ENCODE assay signal across 5 fruit fly cellular contexts in the genomic region with DNA sequence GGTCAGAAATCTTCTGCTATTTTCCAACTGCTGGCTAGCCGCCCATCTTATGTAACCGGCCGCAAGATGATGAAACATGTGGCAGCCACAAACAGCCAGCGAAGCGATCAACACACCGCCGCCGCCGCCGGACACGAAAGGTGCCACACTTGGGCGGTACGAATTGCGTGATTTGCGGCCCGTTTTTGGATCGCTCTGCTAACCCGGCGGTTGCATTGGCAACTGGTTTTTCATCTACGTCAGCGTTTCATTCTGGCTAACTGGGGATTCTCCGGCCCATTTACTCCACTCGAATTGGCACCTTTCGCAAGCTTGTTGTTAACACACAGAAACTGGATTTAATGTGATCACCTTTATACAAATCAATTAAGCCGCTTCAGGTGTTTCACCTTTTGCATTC.
TF ChIP-seq lines count a peak whose summit lies in the region.

No protein-coding gene starts in this region.

- no peak for TF ChIP-seq CTCF in whole organism, embryonic (GFP tag; optimal IDR thresholded peaks at IDR 0.05; lab: Kevin White, UChicago)

TF ChIP-seq in whole organism, adult, 20 proteins besides CTCF, POLR2A, EP300 and RAD21:
- TF ChIP-seq tj (GFP tag; optimal IDR thresholded peaks at IDR 0.05; lab: Kevin White, UChicago) (peak; percentile 14), CG11617 (GFP tag; optimal IDR thresholded peaks at IDR 0.05; lab: Kevin White, UChicago) (no peak)

TF ChIP-seq in whole organism, embryonic, 481 proteins besides CTCF, POLR2A, EP300 and RAD21:
- TF ChIP-seq CG6175 (GFP tag; IDR thresholded peaks at IDR 0.05; lab: Robert Waterston, UW) (peak; percentile 82; the same call in 2 of the 3 replicates), CG6683 (GFP tag; optimal IDR thresholded peaks at IDR 0.05; lab: Kevin White, UChicago) (no peak), D19B (GFP tag; optimal IDR thresholded peaks at IDR 0.05; lab: Kevin White, UChicago) (no peak), chinmo (GFP tag; IDR thresholded peaks at IDR 0.05; lab: Robert Waterston, UW; ENCODE audit: partially characterized antibody) (0 out of 4 replicates have a peak, but pooled peaks have one; percentile 42), seq (GFP tag; IDR thresholded peaks at IDR 0.05; lab: Robert Waterston, UW) (no peak), Gsc (GFP tag; IDR thresholded peaks at IDR 0.05; lab: Robert Waterston, UW) (no peak), CG13287 (GFP tag; IDR thresholded peaks at IDR 0.05; lab: Robert Waterston, UW; ENCODE audit: partially characterized antibody) (0 out of 2 replicates have a peak, but pooled peaks have one; percentile 6), CG4328 (GFP tag; optimal IDR thresholded peaks at IDR 0.05; lab: Kevin White, UChicago) (no peak), org-1 (GFP tag; optimal IDR thresholded peaks at IDR 0.05; lab: Kevin White, UChicago) (no peak), Lhr (GFP tag; optimal IDR thresholded peaks at IDR 0.05; lab: Kevin White, UChicago) (no peak)

TF ChIP-seq in whole organism, prepupa, 60 proteins besides CTCF, POLR2A, EP300 and RAD21:
- peak; percentile 72 for TF ChIP-seq Eip78C (GFP tag; lab: Kevin White, UChicago)
- no peak for TF ChIP-seq CG8632 (GFP tag; optimal IDR thresholded peaks at IDR 0.05; lab: Kevin White, UChicago)
- peak; percentile 25 for TF ChIP-seq CG1621 (tag; optimal IDR thresholded peaks at IDR 0.05; lab: Kevin White, UChicago)
- peak in 1 of 2 experiments; percentile 69 for TF ChIP-seq ss (GFP tag; optimal IDR thresholded peaks at IDR 0.05; lab: Kevin White, UChicago)
- TF ChIP-seq CG3919 (GFP tag; optimal IDR thresholded peaks at IDR 0.05; lab: Kevin White, UChicago) = no peak
TF ChIP-seq in whole organism, prepupa: peak in this region for 3.

TF ChIP-seq in whole organism, pupa, 21 proteins besides CTCF, POLR2A, EP300 and RAD21:
- TF ChIP-seq CG13204 (GFP tag; optimal IDR thresholded peaks at IDR 0.05; lab: Kevin White, UChicago) (peak; percentile 83), EcR (GFP tag; optimal IDR thresholded peaks at IDR 0.05; lab: Kevin White, UChicago) (peak; percentile 88), CG8301 (tag; optimal IDR thresholded peaks at IDR 0.05; lab: Kevin White, UChicago) (no peak)

TF ChIP-seq in whole organism, wandering third instar larva, 38 proteins besides CTCF, POLR2A, EP300 and RAD21:
- TF ChIP-seq Rel (GFP tag; optimal IDR thresholded peaks at IDR 0.05; lab: Kevin White, UChicago) (no peak), Rel (tag; optimal IDR thresholded peaks at IDR 0.05; lab: Kevin White, UChicago) (peak; percentile 56), woc (GFP tag; optimal IDR thresholded peaks at IDR 0.05; lab: Kevin White, UChicago) (no peak), jim (GFP tag; optimal IDR thresholded peaks at IDR 0.05; lab: Kevin White, UChicago) (no peak)
TF ChIP-seq in whole organism, wandering third instar larva: peak in this region for 1.
